Worm (Caenorhabditis elegans) whole organism, L2 larva: ENCODE data around the gene T06C12.12.
"Not testable (repeated sequence)": the region's sequence is repeated elsewhere in the genome, so short reads cannot be mapped to it uniquely, and the experiment has no call there.

Experiments used
- C34F6.9 ChIP-seq: fragments of 150-350 bp; optimal IDR thresholded peaks from 2 replicates; lab custom pipeline; 2014; ENCODE audit warnings: missing biosample characterization, missing genetic modification characterization
- F13H6.1 ChIP-seq: sonication (generic microtip); optimal IDR thresholded peaks from 2 replicates; lab custom pipeline; 2016; ENCODE audit warnings: missing genetic modification characterization, missing compliant biosample characterization
- R02D3.7 ChIP-seq: fragments of 150-350 bp; optimal IDR thresholded peaks from 2 replicates; lab custom pipeline; 2014; ENCODE audit warnings: missing biosample characterization, missing genetic modification characterization
- Y55F3AM.14 ChIP-seq: fragments of 200-800 bp; sonication (Bioruptor generic); optimal IDR thresholded peaks from 2 replicates; lab custom pipeline; 2018; ENCODE audit warnings: mild to moderate bottlenecking, missing genetic modification characterization, missing compliant biosample characterization
- ZK546.5 ChIP-seq: sonication (generic microtip); optimal IDR thresholded peaks from 2 replicates; lab custom pipeline; 2017; ENCODE audit warnings: missing biosample characterization, missing genetic modification characterization
- aly-2 ChIP-seq: fragments of 150-350 bp; optimal IDR thresholded peaks from 2 replicates; lab custom pipeline; 2014; ENCODE audit warnings: missing biosample characterization, missing genetic modification characterization
- ama-1 ChIP-seq: fragments of 150-350 bp; optimal IDR thresholded peaks from 2 replicates; lab custom pipeline; 2018; ENCODE audit warnings: inconsistent platforms
- blmp-1 ChIP-seq: sonication (generic microtip); optimal IDR thresholded peaks from 2 replicates; lab custom pipeline; 2017; ENCODE audit warnings: missing genetic modification characterization, mild to moderate bottlenecking, missing compliant biosample characterization, antibody characterized with exemption, moderate library complexity; ENCODE audit not compliant: insufficient read depth
- ceh-16 ChIP-seq: fragments of 150-350 bp; optimal IDR thresholded peaks from 2 replicates; lab custom pipeline; 2014; ENCODE audit warnings: missing biosample characterization, missing genetic modification characterization
- ceh-82 ChIP-seq: fragments of 150-350 bp; optimal IDR thresholded peaks from 2 replicates; lab custom pipeline; 2014; ENCODE audit warnings: missing biosample characterization, missing genetic modification characterization
- crh-2 ChIP-seq: sonication (generic microtip); optimal IDR thresholded peaks from 2 replicates; lab custom pipeline; 2017; ENCODE audit warnings: missing biosample characterization, missing genetic modification characterization
- dmd-4 ChIP-seq: sonication (generic microtip); optimal IDR thresholded peaks from 2 replicates; lab custom pipeline; 2017; ENCODE audit warnings: missing biosample characterization, missing genetic modification characterization
- egl-27 ChIP-seq: sonication (generic microtip); optimal IDR thresholded peaks from 3 replicates; lab custom pipeline; 2017; ENCODE audit warnings: missing biosample characterization, missing genetic modification reagents, missing genetic modification characterization
- elt-1 ChIP-seq: fragments of 150-350 bp; optimal IDR thresholded peaks from 2 replicates; lab custom pipeline; 2014; ENCODE audit warnings: missing biosample characterization, missing genetic modification characterization
- elt-3 ChIP-seq: sonication (generic microtip); optimal IDR thresholded peaks from 2 replicates; lab custom pipeline; 2017; ENCODE audit warnings: missing biosample characterization, missing genetic modification characterization
- fos-1 ChIP-seq: fragments of 150-350 bp; optimal IDR thresholded peaks from 2 replicates; lab custom pipeline; 2014; ENCODE audit warnings: missing biosample characterization, missing genetic modification characterization
- gmeb-1 ChIP-seq: fragments of 150-350 bp; optimal IDR thresholded peaks from 2 replicates; lab custom pipeline; 2014; ENCODE audit warnings: missing biosample characterization, missing genetic modification characterization
- lin-11 ChIP-seq: fragments of 150-350 bp; sonication (generic microtip); optimal IDR thresholded peaks from 2 replicates; lab custom pipeline; 2014; ENCODE audit warnings: missing biosample characterization, missing genetic modification characterization, inconsistent platforms, mixed read lengths
- lin-39 ChIP-seq: fragments of 150-350 bp; optimal IDR thresholded peaks from 2 replicates; lab custom pipeline; 2014; ENCODE audit warnings: missing biosample characterization, missing genetic modification reagents, missing genetic modification characterization
- lsy-2 ChIP-seq, 2 experiments: fragments of 150-350 bp in 1 of 2; sonication (generic microtip) in 1 of 2; optimal IDR thresholded peaks; 2 replicates each; lab custom pipeline; 2014 to 2017; ENCODE audit warnings: missing biosample characterization in 2 of 2, missing genetic modification characterization in 2 of 2
- mbf-1 ChIP-seq: sonication (generic microtip); optimal IDR thresholded peaks from 2 replicates; lab custom pipeline; 2017; ENCODE audit warnings: missing biosample characterization, missing genetic modification characterization
- nhr-10 ChIP-seq: sonication (generic microtip); optimal IDR thresholded peaks from 2 replicates; lab custom pipeline; 2017; ENCODE audit warnings: missing biosample characterization, missing genetic modification characterization
- nhr-11 ChIP-seq: fragments of 150-350 bp; optimal IDR thresholded peaks from 2 replicates; lab custom pipeline; 2014; ENCODE audit warnings: missing biosample characterization, missing genetic modification characterization
- nhr-129 ChIP-seq: fragments of 150-350 bp; optimal IDR thresholded peaks from 2 replicates; lab custom pipeline; 2014; ENCODE audit warnings: missing biosample characterization, missing genetic modification characterization
- nhr-21 ChIP-seq: fragments of 150-350 bp; optimal IDR thresholded peaks from 2 replicates; lab custom pipeline; 2014; ENCODE audit warnings: missing biosample characterization, missing genetic modification characterization
- nhr-23 ChIP-seq: fragments of 150-350 bp; optimal IDR thresholded peaks from 2 replicates; lab custom pipeline; 2014; ENCODE audit warnings: missing biosample characterization, missing genetic modification reagents, missing genetic modification characterization
- nhr-237 ChIP-seq: fragments of 150-350 bp; optimal IDR thresholded peaks from 2 replicates; lab custom pipeline; 2014; ENCODE audit warnings: missing biosample characterization, missing genetic modification characterization
- nhr-25 ChIP-seq: fragments of 150-350 bp; sonication (generic microtip); optimal IDR thresholded peaks from 3 replicates; lab custom pipeline; 2014; ENCODE audit warnings: missing biosample characterization, missing genetic modification characterization
- nhr-6 ChIP-seq: fragments of 150-350 bp; optimal IDR thresholded peaks from 2 replicates; lab custom pipeline; 2014; ENCODE audit warnings: missing biosample characterization, missing genetic modification characterization
- nhr-77 ChIP-seq: fragments of 150-350 bp; optimal IDR thresholded peaks from 2 replicates; lab custom pipeline; 2014; ENCODE audit warnings: missing biosample characterization, missing genetic modification characterization
- sem-4 ChIP-seq: fragments of 150-350 bp; optimal IDR thresholded peaks from 2 replicates; lab custom pipeline; 2014; ENCODE audit warnings: missing biosample characterization, missing genetic modification reagents, missing genetic modification characterization
- skn-1 ChIP-seq: sonication (generic microtip); optimal IDR thresholded peaks from 2 replicates; lab custom pipeline; 2017; ENCODE audit warnings: missing biosample characterization, missing genetic modification characterization
- sma-3 ChIP-seq: sonication (generic microtip); optimal IDR thresholded peaks from 2 replicates; lab custom pipeline; 2016; ENCODE audit warnings: missing genetic modification reagents, missing genetic modification characterization, missing compliant biosample characterization
- snpc-4 ChIP-seq: fragments of 150-350 bp; optimal IDR thresholded peaks from 2 replicates; lab custom pipeline; 2014; ENCODE audit warnings: missing biosample characterization, missing genetic modification characterization
- unc-39 ChIP-seq: fragments of 150-350 bp; optimal IDR thresholded peaks from 2 replicates; lab custom pipeline; 2014; ENCODE audit warnings: missing biosample characterization, missing genetic modification characterization
- unc-55 ChIP-seq: fragments of 150-350 bp; sonication (generic microtip); optimal IDR thresholded peaks from 3 replicates; lab custom pipeline; 2014; ENCODE audit warnings: missing biosample characterization, missing genetic modification reagents, missing genetic modification characterization
- zag-1 ChIP-seq: fragments of 150-350 bp; optimal IDR thresholded peaks from 2 replicates; lab custom pipeline; 2014; ENCODE audit warnings: missing biosample characterization, missing genetic modification characterization
- ztf-11 ChIP-seq: sonication (generic microtip); optimal IDR thresholded peaks from 2 replicates; lab custom pipeline; 2017; ENCODE audit warnings: missing biosample characterization, missing genetic modification characterization
- ztf-4 ChIP-seq: fragments of 150-350 bp; optimal IDR thresholded peaks from 2 replicates; lab custom pipeline; 2014; ENCODE audit warnings: missing biosample characterization, missing genetic modification characterization

T06C12.12 gene

ce11 chrV:15899696-15900095, 7.8 kb downstream of the T06C12.12 start, which contains the start of gene T06C12.14:
TSS of gene T06C12.14 (plus strand) at chrV:15899996.
- no peak for TF ChIP-seq ceh-82 (tag; lab: Kevin White, UChicago)
- no peak for TF ChIP-seq sma-3 (GFP tag; lab: Kevin White, UChicago)
- no peak for TF ChIP-seq dmd-4
- no peak for TF ChIP-seq sem-4 (tag; lab: Kevin White, UChicago)
- TF ChIP-seq F13H6.1 (tag; lab: Kevin White, UChicago): no peak
- TF ChIP-seq snpc-4 (tag; lab: Kevin White, UChicago): no peak

ce11 chrV:15900564-15900963, 8.7 kb downstream of the T06C12.12 start:
- TF ChIP-seq nhr-129 (tag; lab: Kevin White, UChicago): no peak
- TF ChIP-seq nhr-77 (tag; lab: Kevin White, UChicago): no peak
- no peak for TF ChIP-seq fos-1 (tag; lab: Kevin White, UChicago)
- TF ChIP-seq C34F6.9 (tag; lab: Kevin White, UChicago): no peak
- no peak for TF ChIP-seq crh-2
- no peak for TF ChIP-seq ztf-4 (tag; lab: Kevin White, UChicago)
- no peak for TF ChIP-seq nhr-10 (tag; lab: Kevin White, UChicago)
- no peak for TF ChIP-seq skn-1 (tag; lab: Kevin White, UChicago)
- no peak for TF ChIP-seq lin-39 (tag; lab: Kevin White, UChicago)

ce11 chrV:15905530-15905929, 13.7 kb downstream of the T06C12.12 start, which contains the start of the genes F35E8.1 and F35E8.2:
TSS of gene F35E8.1 (minus strand) at chrV:15905630.
TSS of gene F35E8.2 (plus strand) at chrV:15905661.
- TF ChIP-seq R02D3.7 (tag; lab: Kevin White, UChicago); nhr-10 (tag; lab: Kevin White, UChicago); ama-1 (lab: Kevin White, UChicago): not testable (repeated sequence)
- TF ChIP-seq, all 48 proteins: peak for 0; not testable (repeated sequence) for 48

- TF ChIP-seq elt-1 (no peak), sem-4 (tag; lab: Kevin White, UChicago) (no peak), dmd-4 (no peak), nhr-21 (tag; lab: Kevin White, UChicago) (no peak), ZK546.5 (no peak), nhr-23 (tag; lab: Kevin White, UChicago) (no peak), ztf-4 (tag; lab: Kevin White, UChicago) (no peak), nhr-6 (tag; lab: Kevin White, UChicago) (no peak)
Measured at ce11 chrV:15911848-15912247, 20.0 kb downstream of the T06C12.12 start, which contains the start of gene F35E8.6. TSS of gene F35E8.6 (plus strand) at chrV:15912148.

ce11 chrV:15912677-15913076, 20.8 kb downstream of the T06C12.12 start:
- TF ChIP-seq nhr-77 (tag; lab: Kevin White, UChicago) (no peak), elt-3 (tag; lab: Kevin White, UChicago) (no peak), lin-11 (tag; lab: Kevin White, UChicago) (no peak), aly-2 (tag; lab: Kevin White, UChicago) (no peak), ceh-16 (tag; lab: Kevin White, UChicago) (no peak), nhr-23 (tag; lab: Kevin White, UChicago) (no peak)

ce11 chrV:15913714-15914113, 21.9 kb downstream of the T06C12.12 start, which contains the start of gene F35E8.7:
TSS of gene F35E8.7 (plus strand) at chrV:15914014.
- no peak for TF ChIP-seq ztf-11 (tag; lab: Kevin White, UChicago)
- TF ChIP-seq nhr-25 (tag; lab: Kevin White, UChicago): no peak
- no peak for TF ChIP-seq unc-55 (GFP tag; lab: Kevin White, UChicago)

- TF ChIP-seq ztf-4 (tag; lab: Kevin White, UChicago): no peak
- TF ChIP-seq egl-27 (tag; lab: Kevin White, UChicago): no peak
- TF ChIP-seq crh-2: no peak
- no peak for TF ChIP-seq skn-1 (tag; lab: Kevin White, UChicago)
- no peak for TF ChIP-seq blmp-1 (tag; lab: Kevin White, UChicago)
- no peak for TF ChIP-seq zag-1 (tag; lab: Kevin White, UChicago)
- no peak for TF ChIP-seq lin-11 (tag; lab: Kevin White, UChicago)
- TF ChIP-seq nhr-21 (tag; lab: Kevin White, UChicago): no peak
- TF ChIP-seq Y55F3AM.14 (GFP tag; lab: Kevin White, UChicago): no peak
- TF ChIP-seq nhr-6 (tag; lab: Kevin White, UChicago): no peak
- no peak for TF ChIP-seq F13H6.1 (tag; lab: Kevin White, UChicago)
- no peak for TF ChIP-seq elt-1
- TF ChIP-seq unc-55 (GFP tag; lab: Kevin White, UChicago): no peak
- TF ChIP-seq nhr-25 (tag; lab: Kevin White, UChicago): no peak
- TF ChIP-seq mbf-1: no peak
- TF ChIP-seq unc-39 (tag; lab: Kevin White, UChicago): no peak
- TF ChIP-seq nhr-237 (tag; lab: Kevin White, UChicago): no peak
- no peak for TF ChIP-seq gmeb-1 (tag; lab: Kevin White, UChicago)
- TF ChIP-seq nhr-11 (tag; lab: Kevin White, UChicago): no peak
- TF ChIP-seq lsy-2 (tag; optimal IDR thresholded peaks at IDR 0.05; lab: Kevin White, UChicago): no peak
Measured at ce11 chrV:15914774-15915173, 22.9 kb downstream of the T06C12.12 start.
